Worm (Caenorhabditis elegans) whole organism, mixed stage, embryonic: ENCODE results near the gene W10G11.2.

Experiments used
- cnd-1 ChIP-seq: fragments of 200-800 bp; sonication (Bioruptor generic); optimal IDR thresholded peaks from 2 replicates; lab custom pipeline; 2018; ENCODE audit warnings: mild to moderate bottlenecking, missing genetic modification characterization, missing compliant biosample characterization
- elt-3 ChIP-seq: fragments of 150-350 bp; optimal IDR thresholded peaks from 2 replicates; lab custom pipeline; 2014; ENCODE audit warnings: missing biosample characterization, missing genetic modification characterization
- hlh-1 ChIP-seq: fragments of 150-350 bp; optimal IDR thresholded peaks from 2 replicates; lab custom pipeline; 2014; ENCODE audit warnings: missing biosample characterization, missing genetic modification reagents, missing genetic modification characterization
- lin-13 ChIP-seq: fragments of 150-350 bp; optimal IDR thresholded peaks from 2 replicates; lab custom pipeline; 2014; ENCODE audit warnings: missing biosample characterization, missing genetic modification characterization
- lsy-2 ChIP-seq: fragments of 150-350 bp; optimal IDR thresholded peaks from 2 replicates; lab custom pipeline; 2014; ENCODE audit warnings: missing biosample characterization, missing genetic modification characterization
- nhr-28 ChIP-seq: fragments of 150-350 bp; optimal IDR thresholded peaks from 2 replicates; lab custom pipeline; 2014; ENCODE audit warnings: missing biosample characterization, missing genetic modification characterization
- nhr-76 ChIP-seq: sonication (generic microtip); optimal IDR thresholded peaks from 2 replicates; lab custom pipeline; 2017; ENCODE audit warnings: missing biosample characterization, missing genetic modification characterization
- snpc-4 ChIP-seq: fragments of 150-350 bp; optimal IDR thresholded peaks from 2 replicates; lab custom pipeline; 2014; ENCODE audit warnings: missing biosample characterization, missing genetic modification characterization
- ztf-11 ChIP-seq: fragments of 150-350 bp; optimal IDR thresholded peaks from 2 replicates; lab custom pipeline; 2014; ENCODE audit warnings: missing biosample characterization, missing genetic modification characterization

DNA sequence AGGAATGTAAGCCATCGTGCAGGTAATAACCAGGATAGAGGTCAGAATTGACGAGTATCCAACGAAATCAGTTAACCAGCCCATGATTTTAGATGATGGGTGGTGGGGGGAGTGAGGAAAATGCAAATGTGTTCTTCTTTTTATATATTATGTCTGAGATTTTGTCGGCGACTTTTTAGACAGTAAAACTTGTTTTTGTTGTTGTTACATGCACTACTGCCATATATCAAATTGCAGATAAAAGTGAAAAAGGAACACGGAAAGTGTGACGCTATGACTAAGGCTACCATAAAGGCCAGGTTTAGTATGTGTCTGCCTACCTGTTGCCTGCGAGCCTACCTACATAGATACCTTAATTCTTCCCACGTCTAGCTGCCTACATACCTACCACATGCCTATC is 37.4 kb downstream of the W10G11.2 start, which contains the start of gene col-72:
- no peak for TF ChIP-seq lin-13 (tag; lab: Kevin White, UChicago)
- TF ChIP-seq elt-3 (tag; lab: Kevin White, UChicago), result no peak
- TF ChIP-seq nhr-76 (tag; lab: Kevin White, UChicago), result no peak
- no peak for TF ChIP-seq cnd-1 (tag; lab: Kevin White, UChicago)
- TF ChIP-seq snpc-4 (tag; lab: Kevin White, UChicago), result no peak
- no peak for TF ChIP-seq hlh-1 (tag; lab: Kevin White, UChicago)
- TF ChIP-seq nhr-28, result no peak
- TF ChIP-seq ztf-11 (tag; lab: Kevin White, UChicago), result no peak
- TF ChIP-seq lsy-2 (tag; lab: Kevin White, UChicago), result no peak
